Worm (Caenorhabditis elegans): ENCODE measurements around the gene npr-11.

DNA sequence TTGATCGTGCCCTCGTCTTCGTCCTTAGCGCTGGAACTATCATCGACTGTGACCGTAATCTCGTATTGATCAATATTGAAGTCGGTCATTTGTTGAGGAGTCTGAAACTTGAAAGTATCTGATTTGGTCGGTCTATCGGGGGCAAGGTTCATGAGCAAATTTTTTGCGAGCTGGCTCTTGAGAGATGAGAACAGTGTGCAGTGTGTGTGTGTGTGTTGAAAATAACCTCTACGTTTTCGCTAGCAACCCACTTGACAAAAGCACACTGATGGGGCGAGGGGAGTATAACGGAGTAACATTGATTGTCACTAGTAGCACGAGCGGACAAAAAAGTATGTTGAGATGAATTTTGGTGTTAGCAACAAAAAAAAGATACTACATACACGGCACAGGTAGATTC lies 16.6 kb downstream of the npr-11 start, which contains the start of gene C25G6.3:
- TF ChIP-seq nhr-25 (tag; optimal IDR thresholded peaks at IDR 0.05) (no peak), ceh-16 (tag; optimal IDR thresholded peaks at IDR 0.05) (no peak), aly-2 (tag; optimal IDR thresholded peaks at IDR 0.05) (no peak), ama-1 (optimal IDR thresholded peaks at IDR 0.05) (no peak), ztf-11 (tag; optimal IDR thresholded peaks at IDR 0.05) (no peak), nhr-237 (tag; optimal IDR thresholded peaks at IDR 0.05) (no peak), elt-3 (tag; optimal IDR thresholded peaks at IDR 0.05) (no peak)

Data from whole organism, L2 larva.